Worm (Caenorhabditis elegans) whole organism, L1 larva: ENCODE data around the gene C23H3.2.
A peak's percentile ranks its signal among the peaks of the same experiment; 100 is the strongest.
"Not testable (repeated sequence)": the region's sequence is repeated elsewhere in the genome, so short reads cannot be mapped to it uniquely, and the experiment has no call there.

ENCODE experiments used
- C16A3.4 ChIP-seq: fragments of 150-350 bp; optimal IDR thresholded peaks from 2 replicates; lab custom pipeline; 2014; ENCODE audit warnings: missing biosample characterization, missing genetic modification characterization
- C34B4.2 ChIP-seq: sonication (generic microtip); optimal IDR thresholded peaks from 2 replicates; lab custom pipeline; 2017; ENCODE audit warnings: mild to moderate bottlenecking, missing genetic modification characterization, missing compliant biosample characterization
- alr-1 ChIP-seq: fragments of 200-800 bp; sonication (Bioruptor generic); optimal IDR thresholded peaks from 2 replicates; lab custom pipeline; 2018; ENCODE audit warnings: borderline replicate concordance, mild to moderate bottlenecking, missing genetic modification characterization, missing compliant biosample characterization
- aly-2 ChIP-seq: fragments of 150-350 bp; optimal IDR thresholded peaks from 2 replicates; lab custom pipeline; 2014; ENCODE audit warnings: missing biosample characterization, missing genetic modification characterization
- ama-1 ChIP-seq: fragments of 150-350 bp; optimal IDR thresholded peaks from 2 replicates; lab custom pipeline; 2014
- ceh-82 ChIP-seq, 3 experiments: fragments of 150-350 bp in 1 of 3; sonication (generic microtip) in 2 of 3; optimal IDR thresholded peaks; 2 replicates each; lab custom pipeline; 2014 to 2017; ENCODE audit warnings: missing biosample characterization in 3 of 3, missing genetic modification characterization in 3 of 3
- dpl-1 ChIP-seq, 3 experiments: fragments of 150-350 bp in 2 of 3; sonication (generic microtip) in 1 of 3; optimal IDR thresholded peaks; 2 replicates each; lab custom pipeline; 2014 to 2017; ENCODE audit warnings: missing biosample characterization in 3 of 3, missing genetic modification characterization in 3 of 3, missing genetic modification reagents in 3 of 3
- dsc-1 ChIP-seq: sonication (generic microtip); optimal IDR thresholded peaks from 2 replicates; lab custom pipeline; 2016; ENCODE audit warnings: mild to moderate bottlenecking, missing genetic modification characterization, missing compliant biosample characterization
- efl-1 ChIP-seq, 4 experiments: fragments of 150-350 bp; optimal IDR thresholded peaks in 3 of 4; peaks in 1 of 4; 1 replicate in 1 of 4; 2 replicates in 3 of 4; lab custom pipeline; 2014; ENCODE audit warnings: missing biosample characterization in 2 of 4, missing genetic modification characterization in 2 of 4, missing genetic modification reagents in 2 of 4
- egl-13 ChIP-seq: sonication (generic microtip); optimal IDR thresholded peaks from 2 replicates; lab custom pipeline; 2016; ENCODE audit warnings: missing genotype, missing genetic modification reagents, missing genetic modification characterization, missing compliant biosample characterization
- elt-2 ChIP-seq: sonication (generic microtip); optimal IDR thresholded peaks from 2 replicates; lab custom pipeline; 2016; ENCODE audit warnings: missing genetic modification characterization, mild to moderate bottlenecking, inconsistent platforms, missing compliant biosample characterization, missing genetic modification reagents
- elt-3 ChIP-seq, 6 experiments: fragments of 150-350 bp in 1 of 6; sonication (generic microtip); optimal IDR thresholded peaks; 2 replicates each; lab custom pipeline; 2017 to 2018; ENCODE audit warnings: missing biosample characterization in 6 of 6, missing genetic modification characterization in 6 of 6, inconsistent platforms in 1 of 6
- fkh-8 ChIP-seq: sonication (generic microtip); optimal IDR thresholded peaks from 2 replicates; lab custom pipeline; 2016; ENCODE audit warnings: mild to moderate bottlenecking, missing genetic modification characterization, missing compliant biosample characterization
- isw-1 ChIP-seq: fragments of 200-800 bp; sonication (Bioruptor generic); IDR thresholded peaks from 2 replicates; pipeline ENCODE4 v1.3.6; 2022; ENCODE audit warnings: missing genetic modification characterization, missing compliant biosample characterization
- lin-13 ChIP-seq: fragments of 150-350 bp; optimal IDR thresholded peaks from 2 replicates; lab custom pipeline; 2014; ENCODE audit warnings: missing biosample characterization, missing genetic modification reagents, missing genetic modification characterization
- lin-14 ChIP-seq: fragments of 200-800 bp; sonication (Bioruptor generic); optimal IDR thresholded peaks from 2 replicates; lab custom pipeline; 2018; ENCODE audit warnings: mild to moderate bottlenecking, missing genetic modification characterization, moderate library complexity, missing compliant biosample characterization
- lin-15B ChIP-seq: fragments of 150-350 bp; sonication (generic microtip); optimal IDR thresholded peaks from 3 replicates; lab custom pipeline; 2014; ENCODE audit warnings: missing biosample characterization, missing genetic modification characterization
- lin-35 ChIP-seq, 2 experiments: fragments of 150-350 bp; optimal IDR thresholded peaks; 2 replicates each; lab custom pipeline; 2014; ENCODE audit warnings: missing biosample characterization in 2 of 2, missing genetic modification characterization in 2 of 2, missing genetic modification reagents in 2 of 2
- mef-2 ChIP-seq: fragments of 150-350 bp; optimal IDR thresholded peaks from 2 replicates; lab custom pipeline; 2014; ENCODE audit warnings: missing biosample characterization, missing genetic modification characterization
- nhr-11 ChIP-seq: fragments of 150-350 bp; optimal IDR thresholded peaks from 2 replicates; lab custom pipeline; 2014; ENCODE audit warnings: missing biosample characterization, missing genetic modification characterization
- nhr-12 ChIP-seq: sonication (generic microtip); optimal IDR thresholded peaks from 2 replicates; lab custom pipeline; 2017; ENCODE audit warnings: missing biosample characterization, missing genetic modification characterization
- nhr-19 ChIP-seq: fragments of 200-800 bp; sonication (Bioruptor generic); conservative IDR thresholded peaks from 2 replicates; pipeline ENCODE4 v1.3.6; 2022; ENCODE audit warnings: missing genetic modification characterization, missing compliant biosample characterization
- nhr-47 ChIP-seq: sonication (generic microtip); optimal IDR thresholded peaks from 2 replicates; lab custom pipeline; 2016; ENCODE audit warnings: mild to moderate bottlenecking, missing genetic modification characterization, moderate library complexity, missing compliant biosample characterization
- nhr-77 ChIP-seq: fragments of 150-350 bp; optimal IDR thresholded peaks from 2 replicates; lab custom pipeline; 2014; ENCODE audit warnings: missing biosample characterization, missing genetic modification characterization
- nhr-84 ChIP-seq: sonication (generic microtip); optimal IDR thresholded peaks from 2 replicates; lab custom pipeline; 2017; ENCODE audit warnings: missing biosample characterization, missing genetic modification characterization
- nhr-90 ChIP-seq: sonication (generic microtip); optimal IDR thresholded peaks from 2 replicates; lab custom pipeline; 2016; ENCODE audit warnings: mild to moderate bottlenecking, missing genetic modification characterization, missing compliant biosample characterization; ENCODE audit not compliant: poor library complexity
- pqm-1 ChIP-seq: sonication (generic microtip); optimal IDR thresholded peaks from 3 replicates; lab custom pipeline; 2017; ENCODE audit warnings: missing biosample characterization, missing genetic modification characterization
- snu-23 ChIP-seq: sonication (generic microtip); optimal IDR thresholded peaks from 2 replicates; lab custom pipeline; 2016; ENCODE audit warnings: missing genetic modification characterization, missing compliant biosample characterization
- sup-37 ChIP-seq: fragments of 200-800 bp; sonication (Bioruptor generic); optimal IDR thresholded peaks from 2 replicates; lab custom pipeline; 2018; ENCODE audit warnings: mild to moderate bottlenecking, missing genetic modification characterization, missing compliant biosample characterization
- tlp-1 ChIP-seq: fragments of 150-350 bp; optimal IDR thresholded peaks from 2 replicates; lab custom pipeline; 2014; ENCODE audit warnings: missing biosample characterization, missing genetic modification characterization
- unc-62 ChIP-seq: fragments of 150-350 bp; optimal IDR thresholded peaks from 2 replicates; lab custom pipeline; 2014; ENCODE audit warnings: missing biosample characterization, missing genetic modification reagents, missing genetic modification characterization
- vab-15 ChIP-seq: sonication (generic microtip); optimal IDR thresholded peaks from 2 replicates; lab custom pipeline; 2017; ENCODE audit warnings: missing genotype, mild to moderate bottlenecking, missing genetic modification characterization, missing compliant biosample characterization
- xbp-1 ChIP-seq: sonication (generic microtip); optimal IDR thresholded peaks from 2 replicates; lab custom pipeline; 2016; ENCODE audit warnings: missing genetic modification characterization, missing compliant biosample characterization
- zag-1 ChIP-seq: fragments of 150-350 bp; optimal IDR thresholded peaks from 2 replicates; lab custom pipeline; 2014; ENCODE audit warnings: missing biosample characterization, missing genetic modification characterization
- ztf-11 ChIP-seq, 2 experiments: sonication (generic microtip); optimal IDR thresholded peaks; 2 replicates each; lab custom pipeline; 2016 to 2017; ENCODE audit warnings: missing genetic modification characterization in 2 of 2, missing biosample characterization in 1 of 2, missing compliant biosample characterization in 1 of 2

The C23H3.2 gene

ce11 chrII:97992-98763 lies 37.1 kb downstream of the C23H3.2 start, which contains the start of the genes luc-7L3 and sftb-6 (continued):
- TF ChIP-seq egl-13 (tag; lab: Kevin White, UChicago), result peak; percentile 55
- peak; percentile 92 for TF ChIP-seq alr-1 (tag; lab: Kevin White, UChicago)
- peak; percentile 38 to 48 for TF ChIP-seq efl-1 (optimal IDR thresholded peaks at IDR 0.05; lab: Kevin White, UChicago)
- TF ChIP-seq efl-1 (GFP tag; optimal IDR thresholded peaks at IDR 0.05 in 1 of 2; lab: Kevin White, UChicago), result peak; percentile 61 to 87
- no peak for TF ChIP-seq nhr-11
- TF ChIP-seq dpl-1 (GFP tag; optimal IDR thresholded peaks at IDR 0.05; lab: Kevin White, UChicago), result peak; percentile 40 to 68 (median 50)
- peak; percentile 76 for TF ChIP-seq fkh-8 (tag; lab: Kevin White, UChicago)
- TF ChIP-seq xbp-1 (tag; lab: Kevin White, UChicago), result peak; percentile 74
- TF ChIP-seq lin-13 (GFP tag; lab: Kevin White, UChicago), result no peak
- TF ChIP-seq C16A3.4 (tag; lab: Kevin White, UChicago), result peak; percentile 49
- TF ChIP-seq elt-3 (tag; optimal IDR thresholded peaks at IDR 0.05; lab: Kevin White, UChicago), result no peak
- peak; percentile 28 for TF ChIP-seq lin-15B (tag; lab: Kevin White, UChicago)
- TF ChIP-seq nhr-47 (tag; lab: Kevin White, UChicago), result peak; percentile 89
- TF ChIP-seq elt-2, result peak; percentile 9
- peak; percentile 24 for TF ChIP-seq nhr-77 (tag; lab: Kevin White, UChicago)
- TF ChIP-seq vab-15 (tag; lab: Kevin White, UChicago), result no peak
- TF ChIP-seq unc-62 (GFP tag; lab: Kevin White, UChicago), result no peak
- TF ChIP-seq dsc-1 (tag; lab: Kevin White, UChicago), result peak; percentile 61
- TF ChIP-seq, all 84 proteins: peak for 43

DNA sequence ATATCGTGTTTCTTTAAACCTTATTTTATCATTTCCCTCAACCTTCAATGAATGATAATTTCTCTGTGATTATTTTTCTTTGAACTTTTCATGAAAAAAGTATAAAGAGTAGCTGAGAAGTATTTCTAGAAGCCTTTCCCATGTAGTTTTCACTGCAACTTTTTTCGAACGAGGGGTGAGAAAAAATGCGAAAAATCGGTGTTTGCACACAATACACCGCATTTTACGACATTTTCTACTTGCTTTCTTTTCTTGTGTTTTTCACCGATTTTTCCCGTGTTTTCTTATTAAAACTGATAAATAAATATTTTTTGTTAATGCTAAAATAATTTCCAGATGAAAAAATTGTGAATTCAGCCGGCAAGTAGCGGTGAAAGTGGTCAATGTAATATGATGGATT lies 37.8 kb downstream of the C23H3.2 start, which contains the start of gene C50D2.10:
C50D2.10 (plus strand) TSS at position 245 of the 400 bp plus-strand sequence.
- TF ChIP-seq snu-23 (GFP tag; lab: Kevin White, UChicago); tlp-1 (tag; lab: Kevin White, UChicago); nhr-12: not testable (repeated sequence)

DNA sequence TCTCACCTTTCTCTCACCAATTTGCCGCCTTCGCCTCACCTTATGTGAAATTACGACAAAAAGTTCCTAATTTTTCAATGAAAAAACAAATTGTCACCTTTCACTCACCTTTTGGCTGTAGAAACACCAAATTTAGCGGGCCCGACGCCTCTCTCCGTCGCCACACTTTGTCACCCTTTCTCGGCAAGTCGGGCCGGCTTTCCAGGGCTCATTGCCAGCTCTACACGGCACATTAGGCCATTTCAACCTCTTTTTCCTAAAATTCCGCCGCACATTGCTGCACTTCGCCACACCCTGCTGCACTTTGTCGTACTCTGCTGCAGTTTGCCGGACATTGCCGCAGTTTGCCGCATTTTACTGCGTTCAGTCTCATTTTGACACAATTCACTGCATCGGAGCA lies 40.1 kb downstream of the C23H3.2 start:
- TF ChIP-seq ceh-82 (tag; optimal IDR thresholded peaks at IDR 0.05; lab: Kevin White, UChicago) (no peak), nhr-90 (no peak), ama-1 (lab: Kevin White, UChicago) (no peak), isw-1 (GFP tag; lab: Robert Waterston, UW) (no peak), C34B4.2 (tag; lab: Kevin White, UChicago) (no peak), nhr-19 (GFP tag; lab: Robert Waterston, UW) (no peak), lin-35 (GFP tag; optimal IDR thresholded peaks at IDR 0.05; lab: Kevin White, UChicago) (no peak), zag-1 (tag; lab: Kevin White, UChicago) (no peak), mef-2 (tag; lab: Kevin White, UChicago) (no peak), sup-37 (GFP tag; lab: Kevin White, UChicago) (no peak), aly-2 (tag; lab: Kevin White, UChicago) (no peak), egl-13 (tag; lab: Kevin White, UChicago) (no peak), lin-14 (GFP tag; lab: Kevin White, UChicago) (no peak), nhr-84 (tag; lab: Kevin White, UChicago) (no peak), pqm-1 (tag; lab: Kevin White, UChicago) (no peak), lin-13 (GFP tag; lab: Kevin White, UChicago) (no peak), ztf-11 (tag; optimal IDR thresholded peaks at IDR 0.05; lab: Kevin White, UChicago) (no peak)
